Worm (Caenorhabditis elegans) whole organism, L1 larva: ENCODE measurements around the gene nspc-7.

Experiments
- C16A3.4 ChIP-seq: fragments of 150-350 bp; optimal IDR thresholded peaks from 2 replicates; lab custom pipeline; 2014; ENCODE audit warnings: missing biosample characterization, missing genetic modification characterization
- Y116A8C.19 ChIP-seq: sonication (generic microtip); optimal IDR thresholded peaks from 2 replicates; lab custom pipeline; 2016; ENCODE audit warnings: missing compliant biosample characterization, missing genetic modification characterization, borderline replicate concordance
- alr-1 ChIP-seq: fragments of 200-800 bp; sonication (Bioruptor generic); optimal IDR thresholded peaks from 2 replicates; lab custom pipeline; 2018; ENCODE audit warnings: borderline replicate concordance, mild to moderate bottlenecking, missing genetic modification characterization, missing compliant biosample characterization
- aly-2 ChIP-seq: fragments of 150-350 bp; optimal IDR thresholded peaks from 2 replicates; lab custom pipeline; 2014; ENCODE audit warnings: missing biosample characterization, missing genetic modification characterization
- ama-1 ChIP-seq: fragments of 150-350 bp; optimal IDR thresholded peaks from 2 replicates; lab custom pipeline; 2014
- ceh-90 ChIP-seq: sonication (generic microtip); optimal IDR thresholded peaks from 2 replicates; lab custom pipeline; 2016; ENCODE audit warnings: missing genetic modification characterization, missing compliant biosample characterization
- dsc-1 ChIP-seq: sonication (generic microtip); optimal IDR thresholded peaks from 2 replicates; lab custom pipeline; 2016; ENCODE audit warnings: mild to moderate bottlenecking, missing genetic modification characterization, missing compliant biosample characterization
- efl-1 ChIP-seq, 4 experiments: fragments of 150-350 bp; optimal IDR thresholded peaks in 3 of 4; peaks in 1 of 4; 1 replicate in 1 of 4; 2 replicates in 3 of 4; lab custom pipeline; 2014; ENCODE audit warnings: missing biosample characterization in 2 of 4, missing genetic modification characterization in 2 of 4, missing genetic modification reagents in 2 of 4
- egl-13 ChIP-seq: sonication (generic microtip); optimal IDR thresholded peaks from 2 replicates; lab custom pipeline; 2016; ENCODE audit warnings: missing genotype, missing genetic modification reagents, missing genetic modification characterization, missing compliant biosample characterization
- egl-27 ChIP-seq, 2 experiments: fragments of 150-350 bp in 1 of 2; sonication (generic microtip); optimal IDR thresholded peaks; 3 replicates each; lab custom pipeline; 2017 to 2018; ENCODE audit warnings: missing biosample characterization in 2 of 2, missing genetic modification characterization in 2 of 2, missing genetic modification reagents in 2 of 2
- fkh-4 ChIP-seq: sonication (generic microtip); optimal IDR thresholded peaks from 2 replicates; lab custom pipeline; 2016; ENCODE audit warnings: missing compliant biosample characterization, missing genetic modification characterization, borderline replicate concordance
- fkh-8 ChIP-seq: sonication (generic microtip); optimal IDR thresholded peaks from 2 replicates; lab custom pipeline; 2016; ENCODE audit warnings: mild to moderate bottlenecking, missing genetic modification characterization, missing compliant biosample characterization
- fos-1 ChIP-seq: fragments of 150-350 bp; optimal IDR thresholded peaks from 2 replicates; lab custom pipeline; 2014; ENCODE audit warnings: missing biosample characterization, missing genetic modification characterization
- grh-1 ChIP-seq: fragments of 200-800 bp; sonication (Bioruptor generic); IDR thresholded peaks from 2 replicates; pipeline ENCODE4 v1.3.6; 2022; ENCODE audit warnings: missing genetic modification reagents, missing genetic modification characterization, missing compliant biosample characterization
- hlh-17 ChIP-seq: fragments of 200-800 bp; sonication (Bioruptor generic); optimal IDR thresholded peaks from 2 replicates; lab custom pipeline; 2018; ENCODE audit warnings: missing genetic modification characterization, mild to moderate bottlenecking, missing compliant biosample characterization, moderate library complexity, borderline replicate concordance
- hlh-4 ChIP-seq: sonication (generic microtip); optimal IDR thresholded peaks from 2 replicates; lab custom pipeline; 2016; ENCODE audit warnings: mild to moderate bottlenecking, missing genetic modification characterization, missing compliant biosample characterization
- hpl-2 ChIP-seq: fragments of 150-350 bp; optimal IDR thresholded peaks from 2 replicates; lab custom pipeline; 2014; ENCODE audit warnings: missing biosample characterization, missing genetic modification reagents, missing genetic modification characterization
- isw-1 ChIP-seq: fragments of 200-800 bp; sonication (Bioruptor generic); IDR thresholded peaks from 2 replicates; pipeline ENCODE4 v1.3.6; 2022; ENCODE audit warnings: missing genetic modification characterization, missing compliant biosample characterization
- lin-14 ChIP-seq: fragments of 200-800 bp; sonication (Bioruptor generic); optimal IDR thresholded peaks from 2 replicates; lab custom pipeline; 2018; ENCODE audit warnings: mild to moderate bottlenecking, missing genetic modification characterization, moderate library complexity, missing compliant biosample characterization
- lin-35 ChIP-seq, 2 experiments: fragments of 150-350 bp; optimal IDR thresholded peaks; 2 replicates each; lab custom pipeline; 2014; ENCODE audit warnings: missing biosample characterization in 2 of 2, missing genetic modification characterization in 2 of 2, missing genetic modification reagents in 2 of 2
- lin-39 ChIP-seq: fragments of 150-350 bp; optimal IDR thresholded peaks from 2 replicates; lab custom pipeline; 2014; ENCODE audit warnings: missing biosample characterization, missing genetic modification reagents, missing genetic modification characterization
- lsy-2 ChIP-seq, 2 experiments: fragments of 150-350 bp; optimal IDR thresholded peaks; 2 replicates each; lab custom pipeline; 2014; ENCODE audit warnings: missing biosample characterization in 2 of 2, missing genetic modification characterization in 2 of 2
- mep-1 ChIP-seq: fragments of 150-350 bp; optimal IDR thresholded peaks from 2 replicates; lab custom pipeline; 2014; ENCODE audit warnings: missing biosample characterization, missing genetic modification characterization
- nhr-11 ChIP-seq: fragments of 150-350 bp; optimal IDR thresholded peaks from 2 replicates; lab custom pipeline; 2014; ENCODE audit warnings: missing biosample characterization, missing genetic modification characterization
- nhr-20 ChIP-seq: sonication (generic microtip); optimal IDR thresholded peaks from 2 replicates; lab custom pipeline; 2016; ENCODE audit warnings: mild to moderate bottlenecking, missing genetic modification characterization, missing compliant biosample characterization
- nhr-28 ChIP-seq: fragments of 150-350 bp; optimal IDR thresholded peaks from 2 replicates; lab custom pipeline; 2014; ENCODE audit warnings: missing biosample characterization, missing genetic modification characterization
- nhr-47 ChIP-seq: sonication (generic microtip); optimal IDR thresholded peaks from 2 replicates; lab custom pipeline; 2016; ENCODE audit warnings: mild to moderate bottlenecking, missing genetic modification characterization, moderate library complexity, missing compliant biosample characterization
- nhr-71 ChIP-seq: sonication (generic microtip); optimal IDR thresholded peaks from 2 replicates; lab custom pipeline; 2016; ENCODE audit warnings: mild to moderate bottlenecking, missing genetic modification characterization, moderate library complexity, missing compliant biosample characterization
- nhr-76 ChIP-seq: sonication (generic microtip); optimal IDR thresholded peaks from 2 replicates; lab custom pipeline; 2017; ENCODE audit warnings: missing biosample characterization, missing genetic modification characterization
- nhr-77 ChIP-seq: fragments of 150-350 bp; optimal IDR thresholded peaks from 2 replicates; lab custom pipeline; 2014; ENCODE audit warnings: missing biosample characterization, missing genetic modification characterization
- nhr-85 ChIP-seq: sonication (generic microtip); peaks from one replicate; lab custom pipeline; 2016; ENCODE audit warnings: missing genetic modification characterization, inconsistent platforms, missing compliant biosample characterization
- nhr-90 ChIP-seq: sonication (generic microtip); optimal IDR thresholded peaks from 2 replicates; lab custom pipeline; 2016; ENCODE audit warnings: mild to moderate bottlenecking, missing genetic modification characterization, missing compliant biosample characterization; ENCODE audit not compliant: poor library complexity
- pag-3 ChIP-seq: sonication (generic microtip); optimal IDR thresholded peaks from 2 replicates; lab custom pipeline; 2017; ENCODE audit warnings: missing genetic modification characterization, mild to moderate bottlenecking, missing compliant biosample characterization, antibody characterized with exemption, borderline replicate concordance; ENCODE audit not compliant: insufficient read depth
- rnt-1 ChIP-seq: sonication (generic microtip); optimal IDR thresholded peaks from 2 replicates; lab custom pipeline; 2016; ENCODE audit warnings: mild to moderate bottlenecking, missing genetic modification characterization, moderate library complexity, missing compliant biosample characterization
- skn-1 ChIP-seq: fragments of 150-350 bp; optimal IDR thresholded peaks from 2 replicates; lab custom pipeline; 2014; ENCODE audit warnings: missing biosample characterization, missing genetic modification characterization
- snpc-4 ChIP-seq: fragments of 150-350 bp; optimal IDR thresholded peaks from 2 replicates; lab custom pipeline; 2014; ENCODE audit warnings: missing biosample characterization, missing genetic modification characterization
- snu-23 ChIP-seq: sonication (generic microtip); optimal IDR thresholded peaks from 2 replicates; lab custom pipeline; 2016; ENCODE audit warnings: missing genetic modification characterization, missing compliant biosample characterization
- sox-4 ChIP-seq: sonication (generic microtip); optimal IDR thresholded peaks from 2 replicates; lab custom pipeline; 2016; ENCODE audit warnings: missing genetic modification characterization, missing compliant biosample characterization
- sptf-1 ChIP-seq: fragments of 150-350 bp; optimal IDR thresholded peaks from 2 replicates; lab custom pipeline; 2014; ENCODE audit warnings: missing biosample characterization, missing genetic modification characterization
- swsn-7 ChIP-seq: sonication (generic microtip); optimal IDR thresholded peaks from 2 replicates; lab custom pipeline; 2016; ENCODE audit warnings: missing genetic modification characterization, missing compliant biosample characterization
- tbx-2 ChIP-seq: sonication (generic microtip); optimal IDR thresholded peaks from 2 replicates; lab custom pipeline; 2016; ENCODE audit warnings: missing genetic modification characterization, missing compliant biosample characterization
- tlp-1 ChIP-seq: fragments of 150-350 bp; optimal IDR thresholded peaks from 2 replicates; lab custom pipeline; 2014; ENCODE audit warnings: missing biosample characterization, missing genetic modification characterization
- unc-30 ChIP-seq: sonication (generic microtip); optimal IDR thresholded peaks from 2 replicates; lab custom pipeline; 2017; ENCODE audit warnings: missing biosample characterization, missing genetic modification characterization
- unc-62 ChIP-seq: fragments of 150-350 bp; optimal IDR thresholded peaks from 2 replicates; lab custom pipeline; 2014; ENCODE audit warnings: missing biosample characterization, missing genetic modification reagents, missing genetic modification characterization
- unc-86 ChIP-seq: sonication (generic microtip); optimal IDR thresholded peaks from 2 replicates; lab custom pipeline; 2016; ENCODE audit warnings: missing genetic modification characterization, missing compliant biosample characterization
- unc-98 ChIP-seq: fragments of 200-800 bp; sonication (Bioruptor generic); IDR thresholded peaks from 2 replicates; pipeline ENCODE4 v1.3.6; 2022; ENCODE audit warnings: missing genetic modification characterization, missing compliant biosample characterization
- xbp-1 ChIP-seq: sonication (generic microtip); optimal IDR thresholded peaks from 2 replicates; lab custom pipeline; 2016; ENCODE audit warnings: missing genetic modification characterization, missing compliant biosample characterization
- zag-1 ChIP-seq: fragments of 150-350 bp; optimal IDR thresholded peaks from 2 replicates; lab custom pipeline; 2014; ENCODE audit warnings: missing biosample characterization, missing genetic modification characterization
- ztf-11 ChIP-seq, 2 experiments: sonication (generic microtip); optimal IDR thresholded peaks; 2 replicates each; lab custom pipeline; 2016 to 2017; ENCODE audit warnings: missing genetic modification characterization in 2 of 2, missing biosample characterization in 1 of 2, missing compliant biosample characterization in 1 of 2
- ztf-4 ChIP-seq: fragments of 150-350 bp; optimal IDR thresholded peaks from 2 replicates; lab custom pipeline; 2014; ENCODE audit warnings: missing biosample characterization, missing genetic modification characterization

The nspc-7 gene

DNA sequence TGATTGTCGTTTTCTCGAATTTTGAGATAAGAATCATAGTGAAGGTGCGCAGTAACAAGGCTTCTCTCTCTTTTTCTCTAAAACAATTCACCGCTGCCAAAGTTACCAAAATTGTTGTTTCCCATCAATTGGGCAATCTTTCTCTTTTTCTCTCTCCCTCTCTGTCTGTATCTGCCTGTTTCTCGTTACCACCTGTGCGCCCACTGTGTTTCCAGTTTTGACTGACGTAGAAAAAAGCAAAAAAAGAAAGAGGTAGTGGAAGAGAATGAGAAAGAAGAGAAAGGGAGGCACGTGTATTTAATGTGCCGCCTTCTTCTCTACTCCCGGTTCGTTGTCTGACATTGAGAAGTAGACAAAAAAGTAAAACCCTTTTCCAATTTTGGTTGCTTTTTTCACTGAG, 8.4 kb downstream of the nspc-7 start (continued):
- TF ChIP-seq ceh-90 (tag; lab: Kevin White, UChicago) (no peak), ama-1 (lab: Kevin White, UChicago) (no peak), lin-35 (GFP tag; optimal IDR thresholded peaks at IDR 0.05; lab: Kevin White, UChicago) (peak; percentile 6 to 80), fkh-4 (tag; lab: Kevin White, UChicago) (no peak), lin-39 (tag; lab: Kevin White, UChicago) (no peak), nhr-76 (no peak), nhr-90 (tag; lab: Kevin White, UChicago) (peak; percentile 58), grh-1 (peak; percentile 63), nhr-47 (tag; lab: Kevin White, UChicago) (peak; percentile 56), zag-1 (tag; lab: Kevin White, UChicago) (no peak), rnt-1 (tag; lab: Kevin White, UChicago) (peak; percentile 53), sox-4 (tag; lab: Kevin White, UChicago) (no peak), aly-2 (tag; lab: Kevin White, UChicago) (no peak), hlh-17 (GFP tag; lab: Kevin White, UChicago) (no peak), alr-1 (tag; lab: Kevin White, UChicago) (no peak), tlp-1 (tag; lab: Kevin White, UChicago) (no peak), unc-30 (tag; lab: Kevin White, UChicago) (no peak), skn-1 (tag; lab: Kevin White, UChicago) (no peak), nhr-85 (tag; lab: Kevin White, UChicago) (peak; percentile 96), hlh-4 (tag; lab: Kevin White, UChicago) (no peak), snpc-4 (tag; lab: Kevin White, UChicago) (no peak), ztf-4 (tag; lab: Kevin White, UChicago) (no peak), sptf-1 (tag; lab: Kevin White, UChicago) (no peak), nhr-11 (tag; lab: Kevin White, UChicago) (no peak), egl-13 (tag; lab: Kevin White, UChicago) (no peak), fos-1 (tag; lab: Kevin White, UChicago) (peak; percentile 27), nhr-71 (peak; percentile 79), egl-27 (tag; optimal IDR thresholded peaks at IDR 0.05; lab: Kevin White, UChicago) (peak; percentile 33 to 62), unc-62 (GFP tag; lab: Kevin White, UChicago) (no peak), nhr-77 (peak; percentile 45), efl-1 (optimal IDR thresholded peaks at IDR 0.05; lab: Kevin White, UChicago) (peak; percentile 20 to 34), efl-1 (GFP tag; optimal IDR thresholded peaks at IDR 0.05 in 1 of 2; lab: Kevin White, UChicago) (no peak), ztf-11 (tag; optimal IDR thresholded peaks at IDR 0.05; lab: Kevin White, UChicago) (no peak), hpl-2 (GFP tag; lab: Kevin White, UChicago) (no peak), unc-98 (GFP tag; lab: Robert Waterston, UW) (no peak), pag-3 (tag; lab: Kevin White, UChicago) (no peak)

DNA sequence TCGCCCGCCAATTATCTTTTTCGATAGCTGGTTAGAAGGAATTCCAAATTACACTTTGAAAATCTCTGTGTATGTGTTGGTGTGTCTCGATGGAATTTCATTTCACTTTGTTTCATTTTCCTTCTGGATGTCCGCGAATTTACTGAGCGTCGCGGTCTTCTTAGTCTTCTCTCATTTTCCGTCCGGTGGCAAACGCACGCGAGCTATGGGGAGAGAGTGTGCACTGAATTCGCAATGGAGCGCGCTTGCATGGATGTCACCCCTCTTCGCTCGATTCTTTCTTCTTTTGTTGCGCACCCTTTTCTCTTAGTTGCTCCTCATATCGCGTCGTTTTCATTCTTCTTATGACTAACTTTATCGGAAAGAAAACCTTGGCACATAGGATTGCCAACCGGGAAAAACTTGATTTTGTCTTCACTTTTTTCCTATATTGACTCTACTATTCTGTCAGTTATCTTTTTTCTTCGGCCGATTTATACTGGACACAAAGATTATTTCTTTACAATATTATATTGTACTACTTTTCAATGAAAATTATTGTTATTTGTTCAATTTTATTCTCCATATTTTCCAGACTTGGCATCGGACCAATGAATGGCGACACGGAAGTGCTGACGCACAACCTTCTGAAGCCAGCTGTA, 10.1 kb downstream of the nspc-7 start, which contains the start of gene dhhc-14:
dhhc-14 (plus strand) TSS at position 591 of the 641 bp plus-strand sequence.
- TF ChIP-seq nhr-20 (tag; lab: Kevin White, UChicago) (peak; percentile 16), nhr-47 (tag; lab: Kevin White, UChicago) (peak; percentile 44), nhr-71 (peak; percentile 66), unc-86 (tag; lab: Kevin White, UChicago) (no peak), snu-23 (GFP tag; lab: Kevin White, UChicago) (peak; percentile 56), xbp-1 (tag; lab: Kevin White, UChicago) (peak; percentile 46), lin-35 (GFP tag; optimal IDR thresholded peaks at IDR 0.05; lab: Kevin White, UChicago) (peak; percentile 26 to 41), C16A3.4 (tag; lab: Kevin White, UChicago) (peak; percentile 57), sox-4 (tag; lab: Kevin White, UChicago) (no peak), skn-1 (tag; lab: Kevin White, UChicago) (no peak), mep-1 (peak; percentile 44), fkh-8 (tag; lab: Kevin White, UChicago) (peak; percentile 49), dsc-1 (tag; lab: Kevin White, UChicago) (peak; percentile 37), swsn-7 (peak; percentile 41), lsy-2 (tag; optimal IDR thresholded peaks at IDR 0.05; lab: Kevin White, UChicago) (peak; percentile 31 to 55), fos-1 (tag; lab: Kevin White, UChicago) (no peak), efl-1 (optimal IDR thresholded peaks at IDR 0.05; lab: Kevin White, UChicago) (peak in 1 of 2 experiments; percentile 28), efl-1 (GFP tag; optimal IDR thresholded peaks at IDR 0.05 in 1 of 2; lab: Kevin White, UChicago) (peak in 1 of 2 experiments; percentile 21), lin-14 (GFP tag; lab: Kevin White, UChicago) (peak; percentile 72), nhr-77 (peak; percentile 20), nhr-28 (no peak), rnt-1 (tag; lab: Kevin White, UChicago) (peak; percentile 59), isw-1 (GFP tag; lab: Robert Waterston, UW) (peak; percentile 28), tbx-2 (tag; lab: Kevin White, UChicago) (peak; percentile 32), Y116A8C.19 (tag; lab: Kevin White, UChicago) (no peak)
